Worm (Caenorhabditis elegans): Measurements from ENCODE around the gene T28D9.4.

T28D9.4 gene

DNA sequence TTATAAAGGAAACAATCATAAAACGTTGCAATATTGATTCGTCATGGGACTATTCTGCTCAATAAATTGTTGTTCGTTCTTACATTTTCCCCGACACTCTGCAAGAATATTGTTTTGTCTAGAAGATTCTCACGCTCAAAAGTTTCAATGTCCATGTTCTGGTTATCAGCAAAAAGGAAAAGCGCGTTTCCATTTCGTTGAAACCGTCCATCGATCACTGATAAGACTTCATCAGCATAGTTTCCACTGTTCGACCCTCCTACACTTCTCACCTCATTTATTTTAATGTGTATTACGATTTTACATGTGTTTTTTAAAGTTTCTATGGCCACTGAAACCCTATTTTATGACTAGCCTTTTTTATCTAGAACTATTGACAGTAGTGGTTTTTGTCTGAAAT lies 43.3 kb downstream of the T28D9.4 start:
- TF ChIP-seq unc-62 (GFP tag; optimal IDR thresholded peaks at IDR 0.05): no peak

DNA sequence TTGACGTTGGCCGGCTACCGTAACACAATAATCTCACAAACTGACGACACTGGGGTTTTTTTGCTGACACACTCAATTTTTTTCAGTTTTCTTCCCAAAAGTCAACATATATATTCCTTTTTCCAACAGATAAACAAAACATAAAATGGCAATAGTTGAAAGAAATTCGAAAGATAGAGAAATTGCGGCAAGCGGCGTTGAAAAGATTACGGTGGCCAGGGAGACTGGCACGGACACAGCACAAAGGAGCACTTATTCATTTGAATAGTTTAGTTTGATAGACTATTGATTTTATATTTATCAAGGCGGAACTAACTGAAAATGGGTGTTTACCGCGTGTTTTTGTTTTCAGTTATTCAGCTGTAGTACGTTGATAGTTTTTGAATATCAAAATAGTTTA lies 44.6 kb downstream of the T28D9.4 start, which contains the start of gene toe-2:
toe-2 (minus strand) TSS at position 70 of the 400 bp plus-strand sequence.
- no peak for TF ChIP-seq unc-62 (GFP tag; optimal IDR thresholded peaks at IDR 0.05)

DNA sequence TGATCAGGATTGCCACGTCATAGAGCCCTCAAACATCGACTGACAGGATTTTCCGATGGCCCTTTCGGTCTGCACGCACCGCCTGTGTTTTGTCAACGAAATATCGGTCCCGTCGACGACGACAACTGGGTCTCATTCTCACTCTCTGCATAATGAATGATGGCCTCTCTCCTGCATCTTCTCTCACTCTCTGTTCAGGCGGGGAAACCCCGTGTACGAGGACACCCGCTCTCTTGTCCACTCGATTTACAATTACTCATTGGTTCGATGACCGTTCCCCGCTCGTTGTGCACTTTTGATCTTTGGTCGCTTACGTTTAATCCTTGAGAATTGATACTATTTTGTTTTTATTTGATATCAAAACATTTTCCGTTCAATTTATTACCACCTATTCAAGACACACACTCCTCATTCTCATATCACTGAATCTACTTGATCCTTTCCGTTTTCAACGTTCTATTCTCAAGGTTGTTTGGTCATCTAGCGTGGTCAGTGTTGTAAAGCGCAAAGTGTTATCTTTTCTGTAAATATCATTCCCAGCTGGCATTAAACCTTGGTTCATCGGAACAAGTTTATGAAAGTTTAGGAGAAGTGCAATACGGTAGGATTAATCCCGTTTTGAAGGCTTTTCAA lies 46.0 kb downstream of the T28D9.4 start:
- TF ChIP-seq unc-62 (GFP tag; optimal IDR thresholded peaks at IDR 0.05): no peak

DNA sequence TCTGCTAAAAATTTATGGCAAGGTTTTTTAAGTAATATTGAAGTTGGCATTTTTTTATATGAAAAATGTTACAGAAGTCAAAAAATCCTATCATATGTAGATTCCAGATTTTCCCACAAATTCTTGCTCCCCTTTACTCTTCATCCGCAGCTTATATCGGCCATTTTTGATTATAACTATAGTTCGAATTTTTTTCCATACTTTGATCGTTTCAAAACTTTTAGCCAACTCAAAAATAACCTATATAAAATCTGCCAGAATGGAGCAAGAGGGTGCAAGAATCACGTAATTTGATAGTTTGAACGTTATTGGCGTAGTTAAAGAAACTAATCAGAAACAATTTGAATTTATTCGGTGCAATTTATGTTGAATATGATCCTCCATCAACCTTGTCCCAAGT lies 47.2 kb downstream of the T28D9.4 start:
- TF ChIP-seq unc-62 (GFP tag; optimal IDR thresholded peaks at IDR 0.05): no peak

DNA sequence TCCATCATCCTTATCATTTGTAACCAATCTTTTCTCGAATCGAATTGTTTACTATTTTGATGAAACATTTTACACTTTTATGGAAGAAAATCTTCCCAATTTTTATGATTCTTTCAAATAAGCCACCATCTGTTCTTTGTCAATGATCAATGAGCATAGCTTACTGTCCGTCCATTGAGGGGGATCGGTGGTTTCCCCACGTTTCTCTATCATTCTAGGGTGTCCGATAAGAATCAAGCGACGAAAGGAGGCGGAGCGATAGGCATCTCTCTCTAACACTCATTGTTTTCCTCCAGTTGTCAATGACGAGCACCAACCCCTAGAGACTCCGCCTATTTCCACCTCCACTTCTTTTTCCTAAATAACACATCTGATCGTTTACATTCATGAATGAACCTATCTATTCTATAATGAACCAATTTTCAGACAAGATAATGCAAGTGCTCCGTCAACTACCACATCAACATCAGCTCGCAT lies 47.8 kb downstream of the T28D9.4 start, which contains the start of gene C56E6.2:
C56E6.2 (plus strand) TSS at position 427 of the 477 bp plus-strand sequence.
- TF ChIP-seq unc-62 (GFP tag; optimal IDR thresholded peaks at IDR 0.05): no peak

DNA sequence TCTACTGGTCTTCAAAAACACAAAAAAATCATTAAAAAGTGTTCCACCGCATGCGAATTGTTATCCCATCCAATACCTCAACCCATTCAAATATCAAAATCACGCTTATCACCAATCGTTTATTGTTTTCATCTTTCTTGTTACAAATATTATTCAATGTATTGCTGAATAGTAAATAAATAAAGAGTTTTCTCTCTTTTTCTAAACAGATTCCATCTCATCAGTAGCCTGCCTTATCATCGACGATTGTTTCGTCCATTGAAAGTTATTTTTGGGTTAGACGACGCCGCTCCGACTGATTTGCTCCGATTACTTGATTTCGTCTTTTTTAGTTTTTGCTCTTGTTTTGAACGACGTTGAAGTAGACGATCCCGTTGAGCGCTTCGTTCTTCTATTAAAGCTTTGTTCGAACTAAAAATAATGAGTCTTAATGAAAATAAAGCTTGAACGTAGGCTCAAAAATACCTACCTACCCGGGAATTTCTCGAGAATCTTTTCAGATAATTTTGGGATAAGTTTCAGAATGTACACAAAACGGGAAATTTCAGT lies 49.5 kb downstream of the T28D9.4 start:
- no peak for TF ChIP-seq unc-62 (GFP tag; optimal IDR thresholded peaks at IDR 0.05)
